Fruit fly (Drosophila melanogaster) whole organism, wandering third instar larva: ENCODE measurements around the gene Jhbp4.
A peak's percentile ranks its signal among the peaks of the same experiment; 100 is the strongest.

Experiments
- Abd-B ChIP-seq: fragments of >200 bp; optimal IDR thresholded peaks from 2 replicates; lab custom pipeline; 2017; ENCODE audit warnings: missing biosample characterization, missing genetic modification characterization
- CG9705 ChIP-seq: fragments of 200-800 bp; sonication (Bioruptor generic); optimal IDR thresholded peaks from 2 replicates; lab custom pipeline; 2018; ENCODE audit warnings: missing biosample characterization, mild to moderate bottlenecking, missing genetic modification characterization
- Dfd ChIP-seq: fragments of >200 bp; optimal IDR thresholded peaks from 2 replicates; lab custom pipeline; 2017; ENCODE audit warnings: missing biosample characterization, missing genetic modification characterization
- Dif ChIP-seq: fragments of 200-275, 200-300 bp; sonication (Bioruptor generic); optimal IDR thresholded peaks from 2 replicates; lab custom pipeline; 2018; ENCODE audit warnings: missing biosample characterization, missing genetic modification characterization; ENCODE audit not compliant: partially characterized antibody
- GATAd ChIP-seq: sonication (Bioruptor generic); optimal IDR thresholded peaks from 2 replicates; lab custom pipeline; 2016; ENCODE audit warnings: missing biosample characterization, missing genetic modification characterization
- HLH106 ChIP-seq: fragments of 200-800 bp; optimal IDR thresholded peaks from 3 replicates; lab custom pipeline; 2019; ENCODE audit warnings: missing biosample characterization, mild to moderate bottlenecking, missing genetic modification characterization, moderate library complexity
- Hnf4 ChIP-seq: fragments of 200-800 bp; sonication (Bioruptor generic); optimal IDR thresholded peaks from 2 replicates; lab custom pipeline; 2016; ENCODE audit warnings: missing biosample characterization, mild to moderate bottlenecking, missing genetic modification characterization
- Hr78 ChIP-seq: fragments of >200 bp; optimal IDR thresholded peaks from 2 replicates; lab custom pipeline; 2017; ENCODE audit warnings: missing biosample characterization, missing genetic modification characterization
- Jra ChIP-seq: sonication (Bioruptor generic); optimal IDR thresholded peaks from 2 replicates; lab custom pipeline; 2016; ENCODE audit warnings: missing biosample characterization, missing genetic modification characterization
- Myc ChIP-seq: fragments of >200 bp; optimal IDR thresholded peaks from 2 replicates; lab custom pipeline; 2017
- N ChIP-seq: fragments of >200 bp; optimal IDR thresholded peaks from 2 replicates; lab custom pipeline; 2018; ENCODE audit warnings: missing biosample characterization, missing external identifiers, missing genetic modification characterization
- OdsH ChIP-seq: fragments of 200-800 bp; sonication (Bioruptor generic); optimal IDR thresholded peaks from 2 replicates; lab custom pipeline; 2016; ENCODE audit warnings: missing biosample characterization, mild to moderate bottlenecking, missing genetic modification characterization
- Rel ChIP-seq, 2 experiments: fragments of 200-800 bp; sonication (Bioruptor generic) in 1 of 2; optimal IDR thresholded peaks; 2 replicates in 1 of 2; 3 replicates in 1 of 2; lab custom pipeline; 2016 to 2019; ENCODE audit warnings: mild to moderate bottlenecking in 2 of 2, missing biosample characterization in 2 of 2, missing genetic modification characterization in 2 of 2, moderate library complexity in 1 of 2
- Sp1 ChIP-seq: fragments of 200-800 bp; sonication (Bioruptor generic); optimal IDR thresholded peaks from 3 replicates; lab custom pipeline; 2019; ENCODE audit warnings: missing biosample characterization, mild to moderate bottlenecking, missing genetic modification characterization, moderate library complexity
- Vsx2 ChIP-seq: fragments of 200-300, 225-300 bp; sonication (Bioruptor generic); optimal IDR thresholded peaks from 2 replicates; lab custom pipeline; 2018; ENCODE audit warnings: missing biosample characterization, missing genetic modification characterization; ENCODE audit not compliant: partially characterized antibody
- dl ChIP-seq, 2 experiments: fragments of 175-275, 200-275 bp in 1 of 2; fragments of 200-275 bp in 1 of 2; sonication (Bioruptor generic); optimal IDR thresholded peaks; lab custom pipeline; 2018; ENCODE audit warnings: mild to moderate bottlenecking in 2 of 2, missing biosample characterization in 2 of 2, missing genetic modification characterization in 2 of 2, moderate library complexity in 2 of 2; ENCODE audit not compliant: partially characterized antibody in 2 of 2, insufficient read depth in 1 of 2
- dmrt93B ChIP-seq: fragments of 200-800 bp; sonication (Bioruptor generic); optimal IDR thresholded peaks from 2 replicates; lab custom pipeline; 2018; ENCODE audit warnings: missing biosample characterization, mild to moderate bottlenecking, missing genetic modification characterization
- dsf ChIP-seq: sonication (Bioruptor generic); optimal IDR thresholded peaks from 2 replicates; lab custom pipeline; 2016; ENCODE audit warnings: missing biosample characterization, missing genetic modification characterization, borderline replicate concordance
- foxo ChIP-seq, 2 experiments: fragments of 200-800 bp; sonication (Bioruptor generic); optimal IDR thresholded peaks; 2 replicates in 1 of 2; 3 replicates in 1 of 2; lab custom pipeline; 2016 to 2017; ENCODE audit warnings: missing biosample characterization in 2 of 2, missing genetic modification characterization in 2 of 2
- fru ChIP-seq: fragments of 200-800 bp; sonication (Bioruptor generic); optimal IDR thresholded peaks from 3 replicates; lab custom pipeline; 2016; ENCODE audit warnings: missing biosample characterization, mild to moderate bottlenecking, missing genetic modification characterization
- h ChIP-seq: fragments of 200-800 bp; sonication (Bioruptor generic); optimal IDR thresholded peaks from 3 replicates; lab custom pipeline; 2016; ENCODE audit warnings: missing biosample characterization, mild to moderate bottlenecking, missing genetic modification characterization
- jim ChIP-seq: fragments of 175-275, 200-325 bp; sonication (Bioruptor generic); optimal IDR thresholded peaks from 2 replicates; lab custom pipeline; 2016; ENCODE audit warnings: missing biosample characterization, mild to moderate bottlenecking, missing genetic modification characterization
- lola ChIP-seq: fragments of >200 bp; optimal IDR thresholded peaks from 2 replicates; lab custom pipeline; 2017; ENCODE audit warnings: missing biosample characterization, missing genetic modification characterization
- psq ChIP-seq: fragments of 200-800 bp; sonication (Bioruptor generic); optimal IDR thresholded peaks from 3 replicates; lab custom pipeline; 2017; ENCODE audit warnings: missing biosample characterization, mild to moderate bottlenecking, missing genetic modification characterization, moderate library complexity
- rgr ChIP-seq: fragments of 200-800 bp; sonication (Bioruptor generic); optimal IDR thresholded peaks from 3 replicates; lab custom pipeline; 2016; ENCODE audit warnings: missing biosample characterization, mild to moderate bottlenecking, missing genetic modification characterization
- sv ChIP-seq: fragments of 200-800 bp; sonication (Bioruptor generic); optimal IDR thresholded peaks from 3 replicates; lab custom pipeline; 2016; ENCODE audit warnings: missing biosample characterization, missing genetic modification characterization
- tai ChIP-seq: sonication (Bioruptor generic); optimal IDR thresholded peaks from 2 replicates; lab custom pipeline; 2016; ENCODE audit warnings: missing biosample characterization, missing genetic modification characterization
- usp ChIP-seq: fragments of >200 bp; optimal IDR thresholded peaks from 2 replicates; lab custom pipeline; 2017; ENCODE audit warnings: missing biosample characterization, missing genetic modification characterization
- woc ChIP-seq: sonication (Bioruptor generic); optimal IDR thresholded peaks from 2 replicates; lab custom pipeline; 2016; ENCODE audit warnings: missing biosample characterization, mild to moderate bottlenecking, missing genetic modification characterization

The Jhbp4 gene

DNA sequence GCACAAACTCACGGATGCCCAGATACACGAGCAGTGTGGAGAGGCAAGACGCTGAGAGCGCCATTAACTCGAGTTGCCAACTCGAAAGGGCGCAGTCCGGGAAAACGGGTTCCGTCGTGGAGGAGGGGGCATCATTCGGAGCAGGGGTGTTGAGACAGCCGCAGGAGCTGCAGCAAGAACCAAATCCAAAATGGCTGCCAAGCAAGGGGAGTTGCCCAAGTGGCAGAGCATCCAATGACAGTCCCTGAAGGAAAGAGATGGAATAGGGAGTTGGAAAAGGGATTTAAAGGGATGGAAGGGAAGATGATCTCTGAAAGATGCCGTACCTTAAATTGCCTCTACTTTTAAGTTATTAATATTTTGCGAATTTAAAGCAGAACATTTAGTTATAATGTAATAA is 5.2 kb upstream of the Jhbp4 start:
- no peak for TF ChIP-seq h (GFP tag; lab: Kevin White, UChicago)
- TF ChIP-seq Dif (GFP tag; lab: Kevin White, UChicago) = peak; percentile 76
- no peak for TF ChIP-seq Dfd (GFP tag; lab: Kevin White, UChicago)
- TF ChIP-seq Vsx2 (GFP tag; lab: Kevin White, UChicago) = peak; percentile 63
- no peak for TF ChIP-seq tai (GFP tag; lab: Kevin White, UChicago)

DNA sequence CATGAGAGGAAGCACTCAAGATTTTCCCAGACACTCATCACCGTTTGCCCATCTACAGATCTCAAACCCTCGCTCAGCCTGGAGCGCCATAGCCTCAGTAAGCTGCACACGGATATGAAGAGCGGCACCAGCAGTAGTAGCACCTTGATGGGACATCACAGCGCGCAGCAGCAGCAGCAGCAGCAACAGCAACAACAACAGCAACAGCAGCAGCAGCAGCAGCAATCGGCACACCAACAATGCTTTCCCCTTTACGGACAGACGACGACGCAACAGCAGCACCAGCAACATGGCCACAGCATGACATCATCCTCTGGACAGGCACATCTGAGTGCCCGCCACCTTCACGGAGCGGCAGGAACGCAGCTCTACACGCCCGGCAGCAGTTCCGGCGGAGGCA is 3.7 kb upstream of the Jhbp4 start:
- TF ChIP-seq woc (GFP tag; lab: Kevin White, UChicago) (no peak), Dfd (GFP tag; lab: Kevin White, UChicago) (peak; percentile 95)

DNA sequence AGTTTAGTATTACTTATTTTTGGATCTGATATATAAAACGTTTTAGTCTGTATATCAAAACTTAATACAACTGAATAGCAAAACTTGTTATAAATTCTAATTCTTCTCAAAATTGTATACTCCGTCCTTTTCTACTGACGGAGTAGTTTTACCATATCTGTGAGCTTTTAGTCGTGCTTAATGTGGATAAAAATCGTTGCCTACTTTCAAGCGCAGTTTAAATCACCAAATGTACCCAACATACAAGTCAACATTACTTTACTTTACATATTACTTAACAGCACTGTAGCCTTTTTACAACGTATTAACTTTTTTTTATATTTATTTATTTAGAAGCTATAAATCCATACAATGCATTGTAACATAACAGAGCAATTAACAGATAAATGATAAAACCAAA is 2.4 kb upstream of the Jhbp4 start:
- TF ChIP-seq HLH106 (tag; lab: Kevin White, UChicago) = no peak
- peak; percentile 78 for TF ChIP-seq Vsx2 (GFP tag; lab: Kevin White, UChicago)
- TF ChIP-seq Abd-B = no peak
- peak; percentile 93 for TF ChIP-seq Dif (GFP tag; lab: Kevin White, UChicago)
- TF ChIP-seq lola = no peak
- no peak for TF ChIP-seq N (GFP tag; lab: Kevin White, UChicago)
- no peak for TF ChIP-seq usp (GFP tag; lab: Kevin White, UChicago)
- TF ChIP-seq Myc (lab: Kevin White, UChicago) = peak; percentile 72
- TF ChIP-seq Dfd (GFP tag; lab: Kevin White, UChicago) = no peak
- TF ChIP-seq Jra = no peak
- TF ChIP-seq h (GFP tag; lab: Kevin White, UChicago) = no peak
- no peak for TF ChIP-seq psq (GFP tag; lab: Kevin White, UChicago)
- no peak for TF ChIP-seq Hnf4
- TF ChIP-seq fru = peak; percentile 4
- peak; percentile 26 to 67 for TF ChIP-seq dl (GFP tag; optimal IDR thresholded peaks at IDR 0.05; lab: Kevin White, UChicago; ENCODE audit: insufficient read depth in 1 of 2, partially characterized antibody in 2 of 2)
- TF ChIP-seq GATAd (GFP tag; lab: Kevin White, UChicago) = no peak
- no peak for TF ChIP-seq CG9705
- no peak for TF ChIP-seq dmrt93B (GFP tag; lab: Kevin White, UChicago)

DNA sequence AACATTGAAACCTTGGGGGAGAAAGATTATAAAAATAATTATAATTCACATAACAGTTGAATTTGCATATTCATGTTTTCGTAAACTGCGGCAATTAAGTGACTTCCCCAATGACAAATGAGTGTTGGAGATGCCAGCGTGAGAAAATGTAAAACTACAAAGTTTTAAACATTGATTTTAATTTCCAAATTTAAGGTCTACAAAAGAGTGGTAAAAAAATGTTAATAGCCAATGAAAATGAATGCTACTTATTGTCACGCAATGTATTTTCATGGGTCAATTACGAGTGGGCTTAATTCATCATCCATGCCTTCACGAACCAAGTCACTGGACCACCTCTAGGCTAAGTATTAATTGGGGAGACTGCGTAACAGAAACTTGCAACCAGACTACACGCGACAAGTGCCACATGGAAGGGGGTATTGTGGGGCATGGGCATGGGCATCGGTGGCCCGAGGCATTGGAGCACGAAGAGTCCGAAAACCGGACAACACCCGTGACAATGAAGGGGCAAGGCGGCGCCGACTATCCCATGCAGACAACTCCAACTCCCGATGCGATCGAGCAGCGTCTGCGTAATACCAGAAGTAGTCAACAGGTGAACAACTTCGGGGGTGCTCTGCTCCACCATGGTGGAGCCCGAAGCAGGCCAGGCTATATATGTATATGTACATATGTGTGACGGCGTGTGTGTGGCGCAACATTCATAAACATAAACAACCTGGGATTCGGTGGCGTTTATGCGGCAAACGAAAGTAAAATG is 980 bp upstream of the Jhbp4 start:
- no peak for TF ChIP-seq jim (GFP tag; lab: Kevin White, UChicago)
- TF ChIP-seq HLH106 (tag; lab: Kevin White, UChicago) = peak; percentile 10
- TF ChIP-seq foxo (GFP tag; optimal IDR thresholded peaks at IDR 0.05; lab: Kevin White, UChicago) = peak in 1 of 2 experiments; percentile 12
- TF ChIP-seq Dif (GFP tag; lab: Kevin White, UChicago) = no peak
- TF ChIP-seq dsf (GFP tag; lab: Kevin White, UChicago) = no peak
- TF ChIP-seq, all 38 proteins: peak for 2

DNA sequence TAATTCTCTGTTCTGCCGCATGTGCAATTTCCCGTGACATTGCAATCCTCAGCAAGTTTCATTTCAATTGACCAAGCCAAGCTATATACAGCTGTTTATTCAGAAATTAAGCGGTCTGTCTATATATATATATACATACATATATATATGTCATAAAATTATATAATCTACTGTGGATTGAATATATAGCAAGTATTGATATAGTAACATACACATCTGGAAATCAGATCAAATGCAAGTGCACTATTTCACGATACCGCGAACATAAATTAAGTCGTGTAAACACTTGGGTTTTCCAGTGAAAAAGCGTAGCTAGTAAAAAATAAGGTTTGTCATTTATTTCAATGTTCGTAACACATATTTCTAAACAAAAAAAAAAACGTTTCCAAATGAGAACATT is 2.7 kb downstream of the Jhbp4 start, which contains the start of gene Jhbp5:
TSS of gene Jhbp5 (minus strand) at position 101 of the 400 bp plus-strand sequence.
- TF ChIP-seq Sp1 (GFP tag; lab: Kevin White, UChicago) (no peak), rgr (GFP tag; lab: Kevin White, UChicago) (no peak), N (GFP tag; lab: Kevin White, UChicago) (no peak), jim (GFP tag; lab: Kevin White, UChicago) (no peak), usp (GFP tag; lab: Kevin White, UChicago) (no peak), OdsH (GFP tag; lab: Kevin White, UChicago) (no peak), Hnf4 (no peak), sv (GFP tag; lab: Kevin White, UChicago) (no peak), Hr78 (no peak), Vsx2 (GFP tag; lab: Kevin White, UChicago) (no peak), lola (no peak), Rel (GFP tag; optimal IDR thresholded peaks at IDR 0.05; lab: Kevin White, UChicago) (no peak), Rel (tag; optimal IDR thresholded peaks at IDR 0.05; lab: Kevin White, UChicago) (no peak), CG9705 (no peak)
